Worm (Caenorhabditis elegans): Measurements from ENCODE around the gene grl-30.

grl-30 gene

ce11 chrV:3582086-3582485 lies 26.0 kb downstream of the grl-30 start:
- TF ChIP-seq ces-1 (GFP tag; optimal IDR thresholded peaks at IDR 0.05): no peak
- TF ChIP-seq tbx-8 (GFP tag; optimal IDR thresholded peaks at IDR 0.05): no peak
- TF ChIP-seq elt-3 (tag; optimal IDR thresholded peaks at IDR 0.05): no peak

DNA sequence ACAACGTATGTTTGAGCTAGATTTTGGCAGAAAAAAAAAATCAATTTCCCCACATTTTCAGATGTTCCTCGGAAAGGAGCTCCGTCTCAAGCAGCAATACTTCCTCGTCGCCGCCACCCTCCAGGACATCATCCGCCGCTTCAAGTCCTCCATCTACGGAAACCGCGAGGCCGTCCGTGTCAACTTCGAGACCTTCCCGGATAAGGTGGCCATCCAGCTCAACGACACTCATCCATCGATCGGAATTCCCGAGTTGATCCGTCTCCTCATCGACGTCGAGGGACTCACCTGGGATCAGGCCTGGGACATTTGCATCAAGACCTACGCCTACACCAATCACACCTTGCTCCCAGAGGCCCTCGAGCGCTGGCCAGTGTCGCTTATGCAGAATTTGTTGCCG lies 26.6 kb downstream of the grl-30 start:
- TF ChIP-seq lsy-2 (tag; optimal IDR thresholded peaks at IDR 0.05): no peak
- TF ChIP-seq mab-5 (tag; optimal IDR thresholded peaks at IDR 0.05): no peak
- no peak for TF ChIP-seq ham-2 (GFP tag; optimal IDR thresholded peaks at IDR 0.05)
- TF ChIP-seq nhr-237 (tag; optimal IDR thresholded peaks at IDR 0.05): no peak
- TF ChIP-seq elt-3 (tag; optimal IDR thresholded peaks at IDR 0.05): no peak
- TF ChIP-seq snpc-4 (tag; optimal IDR thresholded peaks at IDR 0.05): no peak
- TF ChIP-seq drap-1 (GFP tag; optimal IDR thresholded peaks at IDR 0.05): no peak
- no peak for TF ChIP-seq unc-120 (tag; optimal IDR thresholded peaks at IDR 0.05; ENCODE audit: poor library complexity, severe bottlenecking)
- no peak for TF ChIP-seq M03D4.4 (tag; optimal IDR thresholded peaks at IDR 0.05)
- TF ChIP-seq lin-32 (GFP tag; optimal IDR thresholded peaks at IDR 0.05): no peak
- no peak for TF ChIP-seq sptf-1 (tag; optimal IDR thresholded peaks at IDR 0.05)
- no peak for TF ChIP-seq zip-8 (tag; optimal IDR thresholded peaks at IDR 0.05)

ce11 chrV:3583622-3584021 lies 27.5 kb downstream of the grl-30 start:
- no peak for TF ChIP-seq pha-4 (tag; optimal IDR thresholded peaks at IDR 0.05)
- TF ChIP-seq nhr-2 (tag; optimal IDR thresholded peaks at IDR 0.05): no peak
- TF ChIP-seq mab-5 (tag; optimal IDR thresholded peaks at IDR 0.05): no peak
- no peak for TF ChIP-seq mls-2 (tag; optimal IDR thresholded peaks at IDR 0.05)
- no peak for TF ChIP-seq zip-8 (tag; optimal IDR thresholded peaks at IDR 0.05)
- no peak for TF ChIP-seq blmp-1 (tag; optimal IDR thresholded peaks at IDR 0.05)
- no peak for TF ChIP-seq unc-120 (tag; optimal IDR thresholded peaks at IDR 0.05; ENCODE audit: poor library complexity, severe bottlenecking)
- TF ChIP-seq nhr-12 (tag; optimal IDR thresholded peaks at IDR 0.05): no peak

DNA sequence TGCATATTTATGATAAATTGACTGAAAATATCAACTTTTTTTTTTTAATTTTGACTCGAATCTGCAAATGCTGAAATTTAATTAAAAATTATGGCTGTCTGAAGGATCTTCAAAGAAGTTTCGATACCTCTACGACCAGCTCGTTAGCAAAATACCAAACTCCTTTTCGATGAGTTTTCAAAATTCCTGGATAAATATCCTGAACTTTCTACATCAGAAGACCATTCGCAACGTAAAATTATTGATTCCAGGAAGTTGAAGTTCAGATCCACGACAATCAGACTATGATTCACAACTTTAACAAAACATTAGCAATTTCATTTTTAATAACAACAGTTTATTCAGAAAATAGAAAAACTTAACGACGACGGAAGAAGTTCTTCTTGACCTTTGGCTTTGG lies 28.9 kb downstream of the grl-30 start:
- no peak for TF ChIP-seq sptf-1 (tag; optimal IDR thresholded peaks at IDR 0.05)
- no peak for TF ChIP-seq tbx-8 (GFP tag; optimal IDR thresholded peaks at IDR 0.05)
- TF ChIP-seq mls-2 (tag; optimal IDR thresholded peaks at IDR 0.05): no peak
- no peak for TF ChIP-seq lsy-2 (tag; optimal IDR thresholded peaks at IDR 0.05)
- no peak for TF ChIP-seq elt-3 (tag; optimal IDR thresholded peaks at IDR 0.05)
- TF ChIP-seq ceh-39 (tag; optimal IDR thresholded peaks at IDR 0.05): no peak
- TF ChIP-seq lin-32 (GFP tag; optimal IDR thresholded peaks at IDR 0.05): no peak
- no peak for TF ChIP-seq blmp-1 (tag; optimal IDR thresholded peaks at IDR 0.05)
- no peak for TF ChIP-seq lin-13 (tag; optimal IDR thresholded peaks at IDR 0.05)
- TF ChIP-seq nhr-237 (tag; optimal IDR thresholded peaks at IDR 0.05): no peak
- no peak for TF ChIP-seq nhr-76 (tag; optimal IDR thresholded peaks at IDR 0.05)
- TF ChIP-seq hlh-1 (tag; optimal IDR thresholded peaks at IDR 0.05): no peak
- TF ChIP-seq sem-2 (GFP tag; optimal IDR thresholded peaks at IDR 0.05): no peak
- TF ChIP-seq drap-1 (GFP tag; optimal IDR thresholded peaks at IDR 0.05): no peak
- TF ChIP-seq unc-62 (GFP tag; optimal IDR thresholded peaks at IDR 0.05): no peak
- TF ChIP-seq unc-39 (tag; optimal IDR thresholded peaks at IDR 0.05): no peak
- TF ChIP-seq bed-3 (GFP tag; optimal IDR thresholded peaks at IDR 0.05): no peak
- TF ChIP-seq nhr-28 (tag; optimal IDR thresholded peaks at IDR 0.05): no peak

DNA sequence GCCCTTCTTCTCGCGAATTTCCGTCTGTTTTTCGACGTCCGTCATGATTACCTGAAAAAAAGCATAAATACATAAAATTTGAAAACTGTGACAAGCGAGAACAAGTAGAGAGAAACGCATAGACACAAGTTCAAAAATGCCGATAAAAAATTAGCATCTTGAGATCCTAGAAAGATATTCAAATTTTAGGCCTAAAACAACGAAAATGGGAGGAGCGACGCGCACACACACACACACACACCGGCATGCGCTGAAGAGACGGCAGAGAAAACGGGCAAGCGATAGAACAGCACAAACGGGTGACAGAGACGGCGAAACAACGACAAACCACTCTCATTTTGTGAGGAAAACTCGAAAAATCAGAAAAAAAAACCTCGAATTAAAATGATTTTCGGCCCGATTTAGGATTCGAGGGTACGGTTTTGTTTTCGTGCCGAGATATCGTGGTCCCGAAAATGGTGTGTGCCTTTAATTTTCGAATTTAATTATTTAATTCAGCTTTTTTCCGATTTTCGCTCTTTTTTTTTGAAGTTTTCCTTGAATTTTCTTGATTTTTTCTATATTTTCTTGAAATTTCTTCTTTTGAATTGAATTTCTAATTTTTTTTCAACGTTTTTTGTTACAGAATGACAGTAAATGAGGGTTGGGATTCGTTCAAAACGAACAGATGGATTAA lies 30.1 kb downstream of the grl-30 start, which contains the start of the genes rpl-11.1 and T22F3.2:
rpl-11.1 (minus strand) TSS at position 51 of the 676 bp plus-strand sequence.
T22F3.2 (plus strand) TSS at position 626 of the 676 bp plus-strand sequence.
- TF ChIP-seq mls-2 (tag; optimal IDR thresholded peaks at IDR 0.05) (no peak), sptf-1 (tag; optimal IDR thresholded peaks at IDR 0.05) (no peak), ceh-43 (GFP tag; optimal IDR thresholded peaks at IDR 0.05) (no peak), lin-13 (tag; optimal IDR thresholded peaks at IDR 0.05) (no peak), nhr-28 (tag; optimal IDR thresholded peaks at IDR 0.05) (no peak), bed-3 (GFP tag; optimal IDR thresholded peaks at IDR 0.05) (no peak), lin-32 (GFP tag; optimal IDR thresholded peaks at IDR 0.05) (no peak), mep-1 (tag; optimal IDR thresholded peaks at IDR 0.05) (no peak), blmp-1 (tag; optimal IDR thresholded peaks at IDR 0.05) (no peak), tbx-8 (GFP tag; optimal IDR thresholded peaks at IDR 0.05) (no peak), unc-120 (tag; optimal IDR thresholded peaks at IDR 0.05; ENCODE audit: poor library complexity, severe bottlenecking) (no peak), drap-1 (GFP tag; optimal IDR thresholded peaks at IDR 0.05) (no peak), nhr-237 (tag; optimal IDR thresholded peaks at IDR 0.05) (no peak), ceh-83 (GFP tag; optimal IDR thresholded peaks at IDR 0.05) (no peak), nhr-2 (tag; optimal IDR thresholded peaks at IDR 0.05) (no peak), cnd-1 (tag; optimal IDR thresholded peaks at IDR 0.05) (no peak), ceh-39 (tag; optimal IDR thresholded peaks at IDR 0.05) (no peak), snpc-4 (tag; optimal IDR thresholded peaks at IDR 0.05) (no peak), sem-2 (GFP tag; optimal IDR thresholded peaks at IDR 0.05) (no peak), mab-5 (tag; optimal IDR thresholded peaks at IDR 0.05) (no peak)
